Fruit fly (Drosophila melanogaster): ENCODE results near the gene Meltrin.

dm6 chr3R:14730595-14730994 is 33.5 kb upstream of the Meltrin start:
- TF ChIP-seq CG15514 (GFP tag; optimal IDR thresholded peaks at IDR 0.05) (no peak), H15 (GFP tag; IDR thresholded peaks at IDR 0.05) (no peak), unpg (GFP tag; optimal IDR thresholded peaks at IDR 0.05) (no peak), vnd (GFP tag; IDR thresholded peaks at IDR 0.05; ENCODE audit: partially characterized antibody) (no peak), pita (GFP tag; optimal IDR thresholded peaks at IDR 0.05) (no peak)

Data from whole organism, embryonic.